Fruit fly (Drosophila melanogaster) whole organism, embryonic: Measurements from ENCODE around the gene CG32650.

Experiments
- Adf1 ChIP-seq: fragments of 200-800 bp; sonication (Bioruptor generic); IDR thresholded peaks from 2 replicates; pipeline ENCODE4 v1.3.6; 2022; ENCODE audit warnings: missing biosample characterization, missing genetic modification characterization
- Atf6 ChIP-seq: fragments of 200-800 bp; sonication (Bioruptor generic); IDR thresholded peaks from 2 replicates; pipeline ENCODE4 v1.3.6; 2022; ENCODE audit warnings: missing biosample characterization, missing genetic modification characterization
- CG11456 ChIP-seq: fragments of 200-800 bp; sonication (Bioruptor generic); IDR thresholded peaks from 3 replicates; pipeline ENCODE4 v1.3.6; 2022; ENCODE audit warnings: missing biosample characterization, missing genetic modification characterization
- CG13287 ChIP-seq: fragments of 200-800 bp; sonication (Bioruptor generic); IDR thresholded peaks from 2 replicates; pipeline ENCODE4 v1.3.6; 2022; ENCODE audit warnings: missing biosample characterization, missing genetic modification characterization; ENCODE audit not compliant: partially characterized antibody
- CG14710 ChIP-seq: fragments of 200-800 bp; sonication (Bioruptor generic); optimal IDR thresholded peaks from 3 replicates; lab custom pipeline; 2019; ENCODE audit warnings: missing biosample characterization, mild to moderate bottlenecking, missing genetic modification characterization, moderate library complexity
- CG18599 ChIP-seq: fragments of 200-800 bp; sonication (Bioruptor generic); optimal IDR thresholded peaks from 3 replicates; lab custom pipeline; 2017; ENCODE audit warnings: missing biosample characterization, missing genetic modification characterization, mild to moderate bottlenecking, moderate library complexity, missing genetic modification reagents
- CG18619 ChIP-seq: fragments of 200-800 bp; sonication (Bioruptor generic); optimal IDR thresholded peaks from 3 replicates; lab custom pipeline; 2017; ENCODE audit warnings: missing biosample characterization, mild to moderate bottlenecking, missing genetic modification characterization
- CG2116 ChIP-seq: fragments of 200-800 bp; sonication (Bioruptor generic); optimal IDR thresholded peaks from 3 replicates; lab custom pipeline; 2018; ENCODE audit warnings: missing biosample characterization, mild to moderate bottlenecking, missing genetic modification characterization
- CG31365 ChIP-seq: fragments of 200-800 bp; sonication (Bioruptor generic); optimal IDR thresholded peaks from 2 replicates; lab custom pipeline; 2018; ENCODE audit warnings: missing biosample characterization, mild to moderate bottlenecking, missing genetic modification characterization
- CG31441 ChIP-seq: fragments of 200-800 bp; sonication (Bioruptor generic); IDR thresholded peaks from 2 replicates; pipeline ENCODE4 v1.3.6; 2022; ENCODE audit warnings: missing biosample characterization, missing genetic modification characterization
- CG3407 ChIP-seq: fragments of 200-800 bp; sonication (Bioruptor generic); optimal IDR thresholded peaks from 2 replicates; lab custom pipeline; 2018; ENCODE audit warnings: missing biosample characterization, mild to moderate bottlenecking, missing genetic modification characterization
- CG34224 ChIP-seq: fragments of 200-800 bp; sonication (Bioruptor generic); IDR thresholded peaks from 3 replicates; pipeline ENCODE4 v1.3.6; 2022; ENCODE audit warnings: missing biosample characterization, missing genetic modification characterization; ENCODE audit not compliant: partially characterized antibody
- CG6254 ChIP-seq: fragments of 200-800 bp; sonication (Bioruptor generic); optimal IDR thresholded peaks from 3 replicates; lab custom pipeline; 2017; ENCODE audit warnings: mild to moderate bottlenecking, missing biosample characterization, missing genetic modification reagents, missing genetic modification characterization
- CG6813 ChIP-seq: fragments of 200-800 bp; sonication (Bioruptor generic); optimal IDR thresholded peaks from 2 replicates; lab custom pipeline; 2017; ENCODE audit warnings: missing biosample characterization, missing genetic modification characterization, mild to moderate bottlenecking, moderate library complexity, missing genetic modification reagents
- CG6854 ChIP-seq: fragments of 200-800 bp; sonication (Bioruptor generic); optimal IDR thresholded peaks from 3 replicates; lab custom pipeline; 2017; ENCODE audit warnings: missing biosample characterization, mild to moderate bottlenecking, missing genetic modification characterization
- CG8359 ChIP-seq: fragments of 200-800 bp; sonication (Bioruptor generic); optimal IDR thresholded peaks from 2 replicates; lab custom pipeline; 2017; ENCODE audit warnings: missing biosample characterization, mild to moderate bottlenecking, missing genetic modification characterization, borderline replicate concordance
- CG8388 ChIP-seq: fragments of 200-800 bp; sonication (Bioruptor generic); optimal IDR thresholded peaks from 2 replicates; lab custom pipeline; 2019; ENCODE audit warnings: missing biosample characterization, mild to moderate bottlenecking, missing genetic modification characterization, moderate library complexity
- Elba2 ChIP-seq: fragments of 200-800 bp; sonication (Bioruptor generic); optimal IDR thresholded peaks from 3 replicates; lab custom pipeline; 2016; ENCODE audit warnings: missing biosample characterization, missing genetic modification characterization
- Fer1 ChIP-seq: fragments of 200-800 bp; sonication (Bioruptor generic); optimal IDR thresholded peaks from 2 replicates; lab custom pipeline; 2017; ENCODE audit warnings: missing biosample characterization, mild to moderate bottlenecking, missing genetic modification characterization
- Fer3 ChIP-seq: fragments of 200-800 bp; sonication (Bioruptor generic); optimal IDR thresholded peaks from 2 replicates; lab custom pipeline; 2018; ENCODE audit warnings: missing biosample characterization, mild to moderate bottlenecking, missing genetic modification characterization, moderate library complexity
- HHEX ChIP-seq: fragments of 200-800 bp; sonication (Bioruptor generic); optimal IDR thresholded peaks from 3 replicates; lab custom pipeline; 2017; ENCODE audit warnings: missing biosample characterization, mild to moderate bottlenecking, missing genetic modification characterization, missing genetic modification reagents
- HLHmδ ChIP-seq: fragments of 200-800 bp; sonication (Bioruptor generic); optimal IDR thresholded peaks from 2 replicates; lab custom pipeline; 2018; ENCODE audit warnings: missing biosample characterization, mild to moderate bottlenecking, missing genetic modification characterization, moderate library complexity
- Hmr ChIP-seq: fragments of 200-800 bp; sonication (Bioruptor generic); optimal IDR thresholded peaks from 3 replicates; lab custom pipeline; 2017; ENCODE audit warnings: mild to moderate bottlenecking, missing biosample characterization, missing genetic modification reagents, missing genetic modification characterization
- Hmx ChIP-seq: fragments of 200-800 bp; sonication (Bioruptor generic); optimal IDR thresholded peaks from 2 replicates; lab custom pipeline; 2016; ENCODE audit warnings: missing biosample characterization, missing genetic modification characterization
- Hr51 ChIP-seq, 2 experiments: fragments of 200-800 bp; sonication (Bioruptor generic); optimal IDR thresholded peaks; 2 replicates in 1 of 2; 3 replicates in 1 of 2; lab custom pipeline; 2016 to 2018; ENCODE audit warnings: missing biosample characterization in 2 of 2, missing genetic modification characterization in 2 of 2, mild to moderate bottlenecking in 1 of 2, moderate library complexity in 1 of 2
- Meics ChIP-seq: fragments of 200-800 bp; sonication (Bioruptor generic); optimal IDR thresholded peaks from 2 replicates; lab custom pipeline; 2017; ENCODE audit warnings: missing biosample characterization, mild to moderate bottlenecking, missing genetic modification characterization
- Mes4 ChIP-seq: fragments of 200-800 bp; sonication (Bioruptor generic); optimal IDR thresholded peaks from 2 replicates; lab custom pipeline; 2016; ENCODE audit warnings: missing biosample characterization, missing genetic modification characterization
- Nf-YA ChIP-seq: fragments of 200-800 bp; sonication (Bioruptor generic); IDR thresholded peaks from 2 replicates; pipeline ENCODE4 v1.3.6; 2022; ENCODE audit warnings: missing biosample characterization, missing genetic modification characterization
- Nf-YC ChIP-seq: fragments of 200-800 bp; optimal IDR thresholded peaks from 3 replicates; lab custom pipeline; 2019; ENCODE audit warnings: missing biosample characterization, mild to moderate bottlenecking, missing genetic modification characterization, moderate library complexity
- Ptx1 ChIP-seq: fragments of 200-800 bp; sonication (Bioruptor generic); IDR thresholded peaks from 2 replicates; pipeline ENCODE4 v1.3.6; 2022; ENCODE audit warnings: missing biosample characterization, missing genetic modification characterization
- YL-1 ChIP-seq: fragments of 200-800 bp; sonication (Bioruptor generic); optimal IDR thresholded peaks from 3 replicates; lab custom pipeline; 2017; ENCODE audit warnings: missing biosample characterization, mild to moderate bottlenecking, missing genetic modification characterization
- bab2 ChIP-seq: fragments of 200-800 bp; sonication (Bioruptor generic); optimal IDR thresholded peaks from 2 replicates; lab custom pipeline; 2016; ENCODE audit warnings: missing biosample characterization, missing genetic modification characterization
- bcd ChIP-seq: fragments of 200-800 bp; sonication (Bioruptor generic); optimal IDR thresholded peaks from 2 replicates; lab custom pipeline; 2017; ENCODE audit warnings: missing biosample characterization, mild to moderate bottlenecking, missing genetic modification characterization
- caup ChIP-seq: fragments of 200-800 bp; sonication (Bioruptor generic); optimal IDR thresholded peaks from 3 replicates; lab custom pipeline; 2017; ENCODE audit warnings: missing biosample characterization, mild to moderate bottlenecking, missing genetic modification characterization, moderate library complexity; ENCODE audit not compliant: severe bottlenecking
- crp ChIP-seq, 2 experiments: fragments of 200-800 bp; sonication (Bioruptor generic); optimal IDR thresholded peaks; 2 replicates in 1 of 2; 3 replicates in 1 of 2; lab custom pipeline; 2017; ENCODE audit warnings: missing biosample characterization in 2 of 2, missing genetic modification characterization in 2 of 2, mild to moderate bottlenecking in 1 of 2, moderate library complexity in 1 of 2
- dpn ChIP-seq, 2 experiments: fragments of 200-800 bp; sonication (Bioruptor generic); optimal IDR thresholded peaks; 3 replicates each; lab custom pipeline; 2016; ENCODE audit warnings: missing biosample characterization in 2 of 2, missing genetic modification characterization in 2 of 2
- exex ChIP-seq: fragments of 200-800 bp; sonication (Bioruptor generic); optimal IDR thresholded peaks from 4 replicates; lab custom pipeline; 2018; ENCODE audit warnings: missing biosample characterization, mild to moderate bottlenecking, missing genetic modification characterization, moderate library complexity
- fd102C ChIP-seq: fragments of 200-800 bp; sonication (Bioruptor generic); optimal IDR thresholded peaks from 2 replicates; lab custom pipeline; 2018; ENCODE audit warnings: missing biosample characterization, mild to moderate bottlenecking, missing genetic modification characterization, moderate library complexity
- insv ChIP-seq, 2 experiments: fragments of 200-800 bp; sonication (Bioruptor generic); optimal IDR thresholded peaks; 3 replicates each; lab custom pipeline; 2016 to 2018; ENCODE audit warnings: missing biosample characterization in 2 of 2, missing genetic modification characterization in 2 of 2
- nerfin-1 ChIP-seq: fragments of 200-800 bp; sonication (Bioruptor generic); optimal IDR thresholded peaks from 3 replicates; lab custom pipeline; 2019; ENCODE audit warnings: missing biosample characterization, mild to moderate bottlenecking, missing genetic modification characterization, moderate library complexity
- nmo ChIP-seq: fragments of 200-800 bp; sonication (Bioruptor generic); optimal IDR thresholded peaks from 2 replicates; lab custom pipeline; 2018; ENCODE audit warnings: missing biosample characterization, mild to moderate bottlenecking, missing genetic modification characterization, moderate library complexity
- peb ChIP-seq: fragments of 200-800 bp; sonication (Bioruptor generic); IDR thresholded peaks from 2 replicates; pipeline ENCODE4 v1.3.6; 2022; ENCODE audit warnings: missing biosample characterization, missing genetic modification characterization
- pnt ChIP-seq: fragments of 200-800 bp; sonication (Bioruptor generic); optimal IDR thresholded peaks from 3 replicates; lab custom pipeline; 2016; ENCODE audit warnings: missing biosample characterization, missing genetic modification characterization
- prd ChIP-seq, 3 experiments: fragments of >200 bp in 2 of 3; fragments of 200-800 bp in 1 of 3; sonication (Bioruptor generic) in 1 of 3; optimal IDR thresholded peaks in 2 of 3; IDR thresholded peaks in 1 of 3; 2 replicates in 2 of 3; 3 replicates in 1 of 3; pipeline versions ENCODE4 v1.3.6 to Lab custom; 2017 to 2022; ENCODE audit warnings: missing biosample characterization in 1 of 3, missing genetic modification characterization in 1 of 3
- repo ChIP-seq: fragments of 200-800 bp; sonication (Bioruptor generic); optimal IDR thresholded peaks from 2 replicates; lab custom pipeline; 2016; ENCODE audit warnings: missing biosample characterization, missing genetic modification characterization
- row ChIP-seq: fragments of 200-800 bp; sonication (Bioruptor generic); IDR thresholded peaks from 3 replicates; pipeline ENCODE4 v1.3.6; 2022; ENCODE audit warnings: missing biosample characterization, missing genetic modification characterization
- sens ChIP-seq: fragments of 200-800 bp; sonication (Bioruptor generic); peaks from one replicate; lab custom pipeline; 2016; ENCODE audit warnings: missing biosample characterization, missing genetic modification characterization
- shn ChIP-seq: fragments of 200-800 bp; sonication (Bioruptor generic); optimal IDR thresholded peaks from 3 replicates; lab custom pipeline; 2016; ENCODE audit warnings: missing biosample characterization, missing genetic modification characterization
- trh ChIP-seq: fragments of 200-800 bp; sonication (Bioruptor generic); optimal IDR thresholded peaks from 2 replicates; lab custom pipeline; 2016; ENCODE audit warnings: missing biosample characterization, missing genetic modification characterization

Gene CG32650

dm6 chrX:12947670-12948069, 49.2 kb upstream of the CG32650 start (continued):
- TF ChIP-seq CG14710 (tag; lab: Kevin White, UChicago), result peak; percentile 31
- peak; percentile 50 for TF ChIP-seq sens
- TF ChIP-seq CG2116 (GFP tag; lab: Kevin White, UChicago), result peak; percentile 5
- no peak for TF ChIP-seq Ptx1 (GFP tag; lab: Robert Waterston, UW)
- TF ChIP-seq pnt, result no peak
- TF ChIP-seq CG6254 (GFP tag; lab: Kevin White, UChicago), result peak; percentile 25
- no peak for TF ChIP-seq CG3407 (GFP tag; lab: Kevin White, UChicago)
- TF ChIP-seq Hmr (GFP tag; lab: Kevin White, UChicago), result peak; percentile 51
- TF ChIP-seq CG6854 (GFP tag; lab: Kevin White, UChicago), result peak; percentile 15
- peak; percentile 41 for TF ChIP-seq Fer1 (GFP tag; lab: Kevin White, UChicago)
- TF ChIP-seq exex (tag; lab: Kevin White, UChicago), result no peak
- peak; percentile 17 for TF ChIP-seq bcd (GFP tag; lab: Kevin White, UChicago)
- no peak for TF ChIP-seq Atf6 (GFP tag; lab: Robert Waterston, UW)
- no peak for TF ChIP-seq peb
- TF ChIP-seq HLHmδ, result peak; percentile 47
- TF ChIP-seq fd102C (GFP tag; lab: Kevin White, UChicago), result peak; percentile 53
- no peak for TF ChIP-seq Hr51 (GFP tag; optimal IDR thresholded peaks at IDR 0.05; lab: Kevin White, UChicago)
- TF ChIP-seq CG8388 (GFP tag; lab: Kevin White, UChicago), result peak; percentile 4
- peak; percentile 29 for TF ChIP-seq Meics (GFP tag; lab: Kevin White, UChicago)
- TF ChIP-seq CG8359 (GFP tag; lab: Kevin White, UChicago), result peak; percentile 3
- TF ChIP-seq CG31441 (GFP tag; lab: Robert Waterston, UW), result peak; percentile 18; the same call in 1 of the 2 replicates
- TF ChIP-seq repo, result no peak
- no peak for TF ChIP-seq dpn (GFP tag; optimal IDR thresholded peaks at IDR 0.05; lab: Kevin White, UChicago)
- no peak for TF ChIP-seq shn (GFP tag; lab: Kevin White, UChicago)
- no peak for TF ChIP-seq trh (GFP tag; lab: Kevin White, UChicago)
- peak; percentile 51 for TF ChIP-seq caup (GFP tag; lab: Kevin White, UChicago)
- TF ChIP-seq crp (GFP tag; optimal IDR thresholded peaks at IDR 0.05; lab: Kevin White, UChicago), result no peak
- TF ChIP-seq Adf1 (GFP tag; lab: Robert Waterston, UW), result no peak
- TF ChIP-seq nmo (GFP tag; lab: Kevin White, UChicago), result peak; percentile 2
- peak; percentile 49 for TF ChIP-seq HHEX (GFP tag; lab: Kevin White, UChicago)
- peak; percentile 24 for TF ChIP-seq nerfin-1 (tag; lab: Kevin White, UChicago)
- peak; percentile 91 for TF ChIP-seq CG31365 (tag; lab: Kevin White, UChicago)
- TF ChIP-seq Hmx, result no peak
- peak; percentile 11 for TF ChIP-seq YL-1 (GFP tag; lab: Kevin White, UChicago)
- no peak for TF ChIP-seq Elba2 (GFP tag; lab: Kevin White, UChicago)
- TF ChIP-seq CG34224 (GFP tag; lab: Robert Waterston, UW), result no peak
- no peak for TF ChIP-seq row (GFP tag; lab: Robert Waterston, UW)
- no peak for TF ChIP-seq bab2
- TF ChIP-seq CG13287, result no peak
- peak; percentile 33 for TF ChIP-seq CG18599 (GFP tag; lab: Kevin White, UChicago)
- TF ChIP-seq insv (GFP tag; optimal IDR thresholded peaks at IDR 0.05; lab: Kevin White, UChicago), result peak in 1 of 2 experiments; percentile 16
- no peak; the same call in 2 of the 3 replicates for TF ChIP-seq CG11456 (GFP tag; lab: Robert Waterston, UW)
- TF ChIP-seq Nf-YA (GFP tag; lab: Robert Waterston, UW), result 0 out of 2 replicates have a peak, but pooled peaks have one; percentile 24
- peak; percentile 5 for TF ChIP-seq Mes4 (GFP tag; lab: Kevin White, UChicago)
- TF ChIP-seq prd (optimal IDR thresholded peaks at IDR 0.05; lab: Kevin White, UChicago), result no peak
- no peak for TF ChIP-seq prd (GFP tag; IDR thresholded peaks at IDR 0.05; lab: Robert Waterston, UW)
- TF ChIP-seq CG6813, result peak; percentile 53
- no peak for TF ChIP-seq Nf-YC (tag; lab: Kevin White, UChicago)
- TF ChIP-seq CG18619 (GFP tag; lab: Kevin White, UChicago), result peak; percentile 30
- TF ChIP-seq Fer3 (tag; lab: Kevin White, UChicago), result peak; percentile 10
